Fruit fly (Drosophila melanogaster) whole organism, embryonic: Measurements from ENCODE around the gene CG5835.

ENCODE experiments used
- Atf3 ChIP-seq: fragments of 200-800 bp; sonication (Bioruptor generic); optimal IDR thresholded peaks from 3 replicates; lab custom pipeline; 2016; ENCODE audit warnings: missing biosample characterization, missing genetic modification characterization
- CG10267 ChIP-seq: fragments of 200-800 bp; sonication (Bioruptor generic); optimal IDR thresholded peaks from 2 replicates; lab custom pipeline; 2018; ENCODE audit warnings: missing biosample characterization, mild to moderate bottlenecking, missing genetic modification characterization, moderate library complexity
- CG10366 ChIP-seq: fragments of 200-800 bp; sonication (Bioruptor generic); IDR thresholded peaks from 2 replicates; pipeline ENCODE4 v1.3.6; 2022; ENCODE audit warnings: missing biosample characterization, missing genetic modification characterization
- CG10543 ChIP-seq: fragments of 200-800 bp; sonication (Bioruptor generic); optimal IDR thresholded peaks from 3 replicates; lab custom pipeline; 2017; ENCODE audit warnings: missing biosample characterization, mild to moderate bottlenecking, missing genetic modification characterization, moderate library complexity
- CG10565 ChIP-seq: fragments of 200-800 bp; sonication (Bioruptor generic); optimal IDR thresholded peaks from 3 replicates; lab custom pipeline; 2016; ENCODE audit warnings: missing biosample characterization, mild to moderate bottlenecking, missing genetic modification characterization
- CG11085 ChIP-seq: fragments of 200-800 bp; sonication (Bioruptor generic); IDR thresholded peaks from 2 replicates; pipeline ENCODE4 v1.3.6; 2022; ENCODE audit warnings: missing biosample characterization, missing genetic modification characterization
- CG12744 ChIP-seq: fragments of 200-800 bp; sonication (Bioruptor generic); optimal IDR thresholded peaks from 2 replicates; lab custom pipeline; 2016; ENCODE audit warnings: missing biosample characterization, missing genetic modification characterization
- CG15011 ChIP-seq: fragments of 200-800 bp; sonication (Bioruptor generic); optimal IDR thresholded peaks from 3 replicates; lab custom pipeline; 2018; ENCODE audit warnings: missing biosample characterization, mild to moderate bottlenecking, missing genetic modification characterization
- CG15601 ChIP-seq: fragments of 200-800 bp; sonication (Bioruptor generic); optimal IDR thresholded peaks from 3 replicates; lab custom pipeline; 2019; ENCODE audit warnings: missing biosample characterization, mild to moderate bottlenecking, missing genetic modification characterization, moderate library complexity
- CG16779 ChIP-seq: fragments of 200-800 bp; sonication (Bioruptor generic); IDR thresholded peaks from 2 replicates; pipeline ENCODE4 v1.3.6; 2022; ENCODE audit warnings: missing biosample characterization, missing genetic modification characterization
- CG16863 ChIP-seq: fragments of 200-800 bp; sonication (Bioruptor generic); optimal IDR thresholded peaks from 3 replicates; lab custom pipeline; 2016; ENCODE audit warnings: missing biosample characterization, missing genetic modification characterization
- CG17361 ChIP-seq: fragments of 200-800 bp; sonication (Bioruptor generic); IDR thresholded peaks from 3 replicates; pipeline ENCODE4 v1.3.6; 2022; ENCODE audit warnings: missing biosample characterization, missing genetic modification characterization
- CG18476 ChIP-seq: fragments of 200-800 bp; sonication (Bioruptor generic); optimal IDR thresholded peaks from 2 replicates; lab custom pipeline; 2016; ENCODE audit warnings: missing biosample characterization, mild to moderate bottlenecking, missing genetic modification characterization
- CG18619 ChIP-seq: fragments of 200-800 bp; sonication (Bioruptor generic); optimal IDR thresholded peaks from 3 replicates; lab custom pipeline; 2017; ENCODE audit warnings: missing biosample characterization, mild to moderate bottlenecking, missing genetic modification characterization
- CG2678 ChIP-seq: fragments of 200-800 bp; sonication (Bioruptor generic); optimal IDR thresholded peaks from 3 replicates; lab custom pipeline; 2019; ENCODE audit warnings: missing biosample characterization, mild to moderate bottlenecking, missing genetic modification characterization, moderate library complexity
- CG2889 ChIP-seq: fragments of 200-800 bp; sonication (Bioruptor generic); IDR thresholded peaks from 3 replicates; pipeline ENCODE4 v1.3.6; 2022; ENCODE audit warnings: missing biosample characterization, missing genetic modification characterization
- CG32772 ChIP-seq: fragments of 200-800 bp; sonication (Bioruptor generic); IDR thresholded peaks from 2 replicates; pipeline ENCODE4 v1.3.6; 2022; ENCODE audit warnings: missing biosample characterization, missing genetic modification characterization
- CG4328 ChIP-seq: fragments of 200-800 bp; sonication (Bioruptor generic); optimal IDR thresholded peaks from 3 replicates; lab custom pipeline; 2017; ENCODE audit warnings: missing biosample characterization, missing genetic modification reagents, missing genetic modification characterization
- CG4820 ChIP-seq: fragments of 200-800 bp; sonication (Bioruptor generic); optimal IDR thresholded peaks from 3 replicates; lab custom pipeline; 2016; ENCODE audit warnings: missing biosample characterization, missing genetic modification characterization
- CG6791 ChIP-seq: fragments of 200-800 bp; sonication (Bioruptor generic); IDR thresholded peaks from 3 replicates; pipeline ENCODE4 v1.3.6; 2022; ENCODE audit warnings: missing biosample characterization, missing genetic modification characterization; ENCODE audit not compliant: partially characterized antibody
- E2f2 ChIP-seq: fragments of 200-800 bp; sonication (Bioruptor generic); IDR thresholded peaks from 2 replicates; pipeline ENCODE4 v1.3.6; 2022; ENCODE audit warnings: missing biosample characterization, missing genetic modification characterization
- HLH3B ChIP-seq: fragments of 200-800 bp; sonication (Bioruptor generic); IDR thresholded peaks from 2 replicates; pipeline ENCODE4 v1.3.6; 2022; ENCODE audit warnings: missing biosample characterization, missing genetic modification characterization
- HLHmδ ChIP-seq: fragments of 200-800 bp; sonication (Bioruptor generic); optimal IDR thresholded peaks from 2 replicates; lab custom pipeline; 2018; ENCODE audit warnings: missing biosample characterization, mild to moderate bottlenecking, missing genetic modification characterization, moderate library complexity
- Hr51 ChIP-seq, 2 experiments: fragments of 200-800 bp; sonication (Bioruptor generic); optimal IDR thresholded peaks; 2 replicates in 1 of 2; 3 replicates in 1 of 2; lab custom pipeline; 2016 to 2018; ENCODE audit warnings: missing biosample characterization in 2 of 2, missing genetic modification characterization in 2 of 2, mild to moderate bottlenecking in 1 of 2, moderate library complexity in 1 of 2
- MTF-1 ChIP-seq: fragments of 200-800 bp; sonication (Bioruptor generic); optimal IDR thresholded peaks from 2 replicates; lab custom pipeline; 2018; ENCODE audit warnings: missing biosample characterization, mild to moderate bottlenecking, missing genetic modification characterization, borderline replicate concordance
- Opbp ChIP-seq: fragments of 200-800 bp; sonication (Bioruptor generic); IDR thresholded peaks from 3 replicates; pipeline ENCODE4 v1.3.6; 2022; ENCODE audit warnings: missing biosample characterization, missing genetic modification characterization; ENCODE audit not compliant: partially characterized antibody
- Rfx ChIP-seq: fragments of 200-800 bp; sonication (Bioruptor generic); IDR thresholded peaks from 2 replicates; pipeline ENCODE4 v1.3.6; 2022; ENCODE audit warnings: missing biosample characterization, missing genetic modification characterization
- Trl ChIP-seq, 3 experiments: fragments of >200 bp in 2 of 3; fragments of 200-800 bp in 1 of 3; sonication (Bioruptor generic) in 1 of 3; optimal IDR thresholded peaks; 2 replicates in 1 of 3; 3 replicates in 2 of 3; lab custom pipeline; 2016 to 2017; ENCODE audit warnings: missing biosample characterization in 1 of 3, missing genetic modification characterization in 1 of 3
- abd-A ChIP-seq: fragments of 200-800 bp; sonication (Bioruptor generic); optimal IDR thresholded peaks from 3 replicates; lab custom pipeline; 2019; ENCODE audit warnings: missing biosample characterization, mild to moderate bottlenecking, missing genetic modification characterization, moderate library complexity
- al ChIP-seq: fragments of 200-800 bp; sonication (Bioruptor generic); IDR thresholded peaks from 2 replicates; pipeline ENCODE4 v1.3.6; 2022; ENCODE audit warnings: missing biosample characterization, missing genetic modification characterization
- crc ChIP-seq: fragments of 200-800 bp; sonication (Bioruptor generic); optimal IDR thresholded peaks from 2 replicates; lab custom pipeline; 2016; ENCODE audit warnings: missing biosample characterization, missing genetic modification characterization
- dan ChIP-seq: fragments of 200-800 bp; sonication (Bioruptor generic); IDR thresholded peaks from 2 replicates; pipeline ENCODE4 v1.3.6; 2022; ENCODE audit warnings: missing biosample characterization, missing genetic modification characterization
- dm ChIP-seq: fragments of 200-800 bp; sonication (Bioruptor generic); optimal IDR thresholded peaks from 3 replicates; lab custom pipeline; 2016; ENCODE audit warnings: missing biosample characterization, missing genetic modification characterization
- eyg ChIP-seq: fragments of 200-800 bp; sonication (Bioruptor generic); optimal IDR thresholded peaks from 3 replicates; lab custom pipeline; 2016; ENCODE audit warnings: missing biosample characterization, missing genetic modification characterization
- grau ChIP-seq: fragments of 200-800 bp; optimal IDR thresholded peaks from 3 replicates; lab custom pipeline; 2019; ENCODE audit warnings: missing biosample characterization, mild to moderate bottlenecking, missing genetic modification characterization, moderate library complexity
- gsb-n ChIP-seq: fragments of 200-800 bp; sonication (Bioruptor generic); optimal IDR thresholded peaks from 3 replicates; lab custom pipeline; 2018; ENCODE audit warnings: missing biosample characterization, mild to moderate bottlenecking, missing genetic modification characterization
- hbn ChIP-seq: fragments of 200-800 bp; sonication (Bioruptor generic); IDR thresholded peaks from 2 replicates; pipeline ENCODE4 v1.3.6; 2022; ENCODE audit warnings: missing biosample characterization, missing genetic modification characterization; ENCODE audit not compliant: partially characterized antibody
- inv ChIP-seq: fragments of 200-800 bp; sonication (Bioruptor generic); IDR thresholded peaks from 2 replicates; pipeline ENCODE4 v1.3.6; 2022; ENCODE audit warnings: missing biosample characterization, missing genetic modification characterization; ENCODE audit not compliant: partially characterized antibody
- jing ChIP-seq: fragments of 200-800 bp; sonication (Bioruptor generic); optimal IDR thresholded peaks from 2 replicates; lab custom pipeline; 2018; ENCODE audit warnings: missing biosample characterization, mild to moderate bottlenecking, missing genetic modification characterization
- lilli ChIP-seq: fragments of 200-800 bp; sonication (Bioruptor generic); optimal IDR thresholded peaks from 3 replicates; lab custom pipeline; 2016; ENCODE audit warnings: missing biosample characterization, missing genetic modification characterization
- lola ChIP-seq, 3 experiments: fragments of >200 bp in 2 of 3; fragments of 200-800 bp in 1 of 3; sonication (Bioruptor generic) in 1 of 3; optimal IDR thresholded peaks; 2 replicates each; lab custom pipeline; 2017 to 2019; ENCODE audit warnings: missing biosample characterization in 3 of 3, missing genetic modification characterization in 3 of 3, mild to moderate bottlenecking in 1 of 3, moderate library complexity in 1 of 3
- lov ChIP-seq, 2 experiments: fragments of 200-800 bp in 1 of 2; fragments of >200 bp in 1 of 2; sonication (Bioruptor generic) in 1 of 2; IDR thresholded peaks in 1 of 2; optimal IDR thresholded peaks in 1 of 2; 2 replicates in 1 of 2; 3 replicates in 1 of 2; pipeline versions ENCODE4 v1.3.6 to Lab custom; 2017 to 2022; ENCODE audit warnings: missing biosample characterization in 1 of 2, missing genetic modification characterization in 1 of 2
- mam ChIP-seq: fragments of 200-800 bp; sonication (Bioruptor generic); optimal IDR thresholded peaks from 3 replicates; lab custom pipeline; 2016; ENCODE audit warnings: missing biosample characterization, missing genetic modification characterization
- pan ChIP-seq, 4 experiments: fragments of >200 bp in 3 of 4; fragments of 200-800 bp in 1 of 4; sonication (Bioruptor generic) in 1 of 4; optimal IDR thresholded peaks in 3 of 4; IDR thresholded peaks in 1 of 4; 2 replicates each; pipeline versions ENCODE4 v1.3.6 to Lab custom; 2017 to 2022; ENCODE audit warnings: missing biosample characterization in 2 of 4, missing genetic modification characterization in 2 of 4, mixed read lengths in 1 of 4
- phol ChIP-seq: fragments of 200-800 bp; sonication (Bioruptor generic); optimal IDR thresholded peaks from 3 replicates; lab custom pipeline; 2018; ENCODE audit warnings: missing biosample characterization, mild to moderate bottlenecking, missing genetic modification characterization, moderate library complexity
- slp2 ChIP-seq: fragments of 200-800 bp; sonication (Bioruptor generic); optimal IDR thresholded peaks from 2 replicates; lab custom pipeline; 2016; ENCODE audit warnings: missing biosample characterization, missing genetic modification characterization
- tx ChIP-seq: fragments of 200-800 bp; sonication (Bioruptor generic); optimal IDR thresholded peaks from 2 replicates; lab custom pipeline; 2016; ENCODE audit warnings: missing biosample characterization, missing genetic modification characterization
- wek ChIP-seq: fragments of 200-800 bp; sonication (Bioruptor generic); optimal IDR thresholded peaks from 3 replicates; lab custom pipeline; 2018; ENCODE audit warnings: missing biosample characterization, mild to moderate bottlenecking, missing genetic modification characterization, moderate library complexity

Gene CG5835

DNA sequence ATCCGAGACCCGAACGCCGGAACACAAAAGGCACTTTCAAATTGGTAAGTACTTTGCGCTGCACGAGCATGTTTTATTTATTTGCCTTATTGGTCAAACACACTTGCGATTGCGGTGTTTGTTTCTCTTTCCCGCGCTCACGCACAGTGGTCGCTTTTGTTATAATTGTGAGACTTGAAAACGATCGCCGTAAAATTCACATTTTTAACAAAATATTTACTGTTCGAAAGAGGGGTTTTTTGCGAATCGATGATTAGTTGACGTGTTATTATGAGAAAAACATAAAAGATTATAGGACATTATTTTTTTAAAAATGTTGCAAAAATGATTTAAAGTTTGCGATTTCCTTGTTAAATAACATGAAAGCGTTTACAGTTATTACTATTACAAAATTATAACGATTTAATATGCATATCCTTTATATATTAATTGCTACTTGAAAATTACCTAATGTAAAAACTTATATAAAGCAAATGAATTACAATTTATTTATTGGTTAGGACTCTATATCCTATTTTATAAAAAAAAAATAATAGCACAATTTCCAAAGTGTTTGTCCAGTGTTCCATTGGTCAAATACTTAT lies 11.5 kb upstream of the CG5835 start (continued):
- TF ChIP-seq dm (GFP tag; lab: Kevin White, UChicago) (no peak), Hr51 (GFP tag; optimal IDR thresholded peaks at IDR 0.05; lab: Kevin White, UChicago) (peak in 1 of 2 experiments; percentile 65), crc (no peak), dan (GFP tag; lab: Robert Waterston, UW) (no peak), CG10267 (tag; lab: Kevin White, UChicago) (peak; percentile 8), hbn (no peak), Rfx (GFP tag; lab: Robert Waterston, UW) (peak; percentile 55), Atf3 (GFP tag; lab: Kevin White, UChicago) (no peak), HLH3B (GFP tag; lab: Robert Waterston, UW) (no peak), E2f2 (peak; percentile 10; the same call in 1 of the 2 replicates), CG16779 (GFP tag; lab: Robert Waterston, UW) (no peak), eyg (GFP tag; lab: Kevin White, UChicago) (no peak), CG6791 (GFP tag; lab: Robert Waterston, UW) (no peak), lola (GFP tag; optimal IDR thresholded peaks at IDR 0.05; lab: Kevin White, UChicago) (peak in 1 of 3 experiments; percentile 41), HLHmδ (no peak), Trl (optimal IDR thresholded peaks at IDR 0.05; lab: Kevin White, UChicago) (no peak), Trl (GFP tag; optimal IDR thresholded peaks at IDR 0.05; lab: Kevin White, UChicago) (no peak), CG17361 (peak; percentile 73), CG11085 (GFP tag; lab: Robert Waterston, UW) (no peak), CG32772 (GFP tag; lab: Robert Waterston, UW) (no peak; the same call in 1 of the 2 replicates), wek (no peak), CG10366 (peak; percentile 33; the same call in 1 of the 2 replicates), gsb-n (tag; lab: Kevin White, UChicago) (no peak), phol (tag; lab: Kevin White, UChicago) (peak; percentile 56), CG18476 (GFP tag; lab: Kevin White, UChicago) (peak; percentile 6), inv (GFP tag; lab: Robert Waterston, UW) (no peak), tx (GFP tag; lab: Kevin White, UChicago) (peak; percentile 12), grau (tag; lab: Kevin White, UChicago) (peak; percentile 60), CG4328 (no peak), CG2678 (tag; lab: Kevin White, UChicago) (peak; percentile 62), CG4820 (GFP tag; lab: Kevin White, UChicago) (no peak), CG15011 (GFP tag; lab: Kevin White, UChicago) (no peak), MTF-1 (GFP tag; lab: Kevin White, UChicago) (peak; percentile 18), CG15601 (tag; lab: Kevin White, UChicago) (peak; percentile 6), lilli (GFP tag; lab: Kevin White, UChicago) (peak; percentile 48), al (GFP tag; lab: Robert Waterston, UW) (no peak), CG2889 (GFP tag; lab: Robert Waterston, UW) (0 out of 3 replicates have a peak, but pooled peaks have one; percentile 34), CG18619 (GFP tag; lab: Kevin White, UChicago) (peak; percentile 60), lov (optimal IDR thresholded peaks at IDR 0.05; lab: Kevin White, UChicago) (no peak), lov (GFP tag; IDR thresholded peaks at IDR 0.05; lab: Robert Waterston, UW) (no peak), CG12744 (GFP tag; lab: Kevin White, UChicago) (peak; percentile 47), Opbp (GFP tag; lab: Robert Waterston, UW) (no peak), jing (GFP tag; lab: Kevin White, UChicago) (no peak), mam (peak; percentile 2), CG10565 (GFP tag; lab: Kevin White, UChicago) (no peak), slp2 (GFP tag; lab: Kevin White, UChicago) (no peak), abd-A (tag; lab: Kevin White, UChicago) (no peak), pan (optimal IDR thresholded peaks at IDR 0.05; lab: Kevin White, UChicago) (no peak), pan (GFP tag; optimal IDR thresholded peaks at IDR 0.05 in 1 of 2, IDR thresholded peaks at IDR 0.05 in 1 of 2) (no peak), CG10543 (GFP tag; lab: Kevin White, UChicago) (no peak), CG16863 (GFP tag; lab: Kevin White, UChicago) (peak; percentile 44)
